Fruit fly (Drosophila melanogaster): ENCODE results near the gene CG31140.

The CG31140 gene

DNA sequence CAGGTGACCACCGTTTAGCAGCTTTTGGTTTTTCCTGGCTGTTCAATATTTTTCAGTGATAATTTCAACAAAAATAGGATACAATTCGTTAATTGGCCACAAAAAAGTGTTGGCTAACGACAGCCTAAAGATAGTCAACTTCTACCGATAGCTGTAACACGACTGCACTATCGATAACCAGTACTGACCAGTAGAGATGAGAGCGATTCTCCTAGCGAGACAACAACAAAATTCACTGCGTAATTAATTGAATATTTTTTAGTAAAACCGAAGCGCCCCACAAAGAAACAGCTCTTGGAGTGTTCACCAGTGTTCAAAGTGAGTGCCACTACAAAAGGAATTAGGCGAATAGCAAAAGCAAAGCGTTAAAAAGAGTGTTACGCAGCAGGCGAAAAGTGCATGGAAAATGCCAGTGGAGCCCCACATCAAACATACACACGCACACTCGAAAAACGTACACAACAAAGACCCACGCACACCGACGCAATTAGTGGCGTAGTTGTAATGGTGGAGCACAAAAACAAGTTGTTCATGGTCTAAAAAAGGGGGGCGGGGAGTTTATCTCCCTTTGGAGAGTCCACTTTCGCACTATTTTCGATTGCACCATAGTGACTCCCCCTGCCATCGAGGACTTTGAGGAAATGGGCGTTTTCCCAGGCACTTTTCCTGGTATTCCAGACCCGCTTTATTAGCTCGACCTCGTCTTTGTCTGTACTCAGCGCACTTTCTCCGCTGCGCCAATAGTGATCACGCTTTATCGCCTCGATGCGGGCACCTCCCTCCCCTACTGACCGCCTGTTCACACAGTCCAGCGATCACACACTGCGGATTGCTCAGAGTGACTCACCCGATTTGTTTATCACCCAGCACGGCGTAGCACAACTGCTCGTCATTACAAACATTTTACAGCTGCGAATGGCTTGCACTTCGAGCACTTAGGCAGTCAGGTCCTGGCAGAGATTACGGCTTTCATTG lies 30.1 kb downstream of the CG31140 start, which contains the start of the genes Epp and Rab7 (continued):
- TF ChIP-seq CG42726 (GFP tag; IDR thresholded peaks at IDR 0.05; ENCODE audit: partially characterized antibody) (peak; percentile 93), bowl (GFP tag; IDR thresholded peaks at IDR 0.05) (no peak), CG9932 (GFP tag; IDR thresholded peaks at IDR 0.05) (peak; percentile 84), fru (optimal IDR thresholded peaks at IDR 0.05) (no peak), CG34224 (GFP tag; IDR thresholded peaks at IDR 0.05; ENCODE audit: partially characterized antibody) (peak; percentile 92), abd-A (tag; optimal IDR thresholded peaks at IDR 0.05) (no peak), nom (GFP tag; optimal IDR thresholded peaks at IDR 0.05) (peak; percentile 90), Asciz (GFP tag; optimal IDR thresholded peaks at IDR 0.05) (no peak), ind (GFP tag; optimal IDR thresholded peaks at IDR 0.05) (peak; percentile 8), Sox102F (GFP tag; optimal IDR thresholded peaks at IDR 0.05) (no peak), CG12942 (GFP tag; optimal IDR thresholded peaks at IDR 0.05) (peak; percentile 41), CG2129 (GFP tag; IDR thresholded peaks at IDR 0.05; ENCODE audit: partially characterized antibody) (peak; percentile 64), CG17359 (tag; optimal IDR thresholded peaks at IDR 0.05) (no peak), CG15601 (tag; optimal IDR thresholded peaks at IDR 0.05) (peak; percentile 28), H2.0 (GFP tag; IDR thresholded peaks at IDR 0.05) (no peak), bsh (GFP tag; optimal IDR thresholded peaks at IDR 0.05) (peak in 1 of 2 experiments; percentile 24), danr (GFP tag; IDR thresholded peaks at IDR 0.05) (no peak), Atf-2 (GFP tag; optimal IDR thresholded peaks at IDR 0.05) (no peak), CG32772 (GFP tag; IDR thresholded peaks at IDR 0.05) (no peak), btn (GFP tag; optimal IDR thresholded peaks at IDR 0.05) (no peak), CG9215 (GFP tag; IDR thresholded peaks at IDR 0.05) (no peak), Hr78 (GFP tag; optimal IDR thresholded peaks at IDR 0.05) (no peak), lilli (GFP tag; optimal IDR thresholded peaks at IDR 0.05) (peak; percentile 67), E2f1 (GFP tag; IDR thresholded peaks at IDR 0.05) (no peak), CG31224 (GFP tag; IDR thresholded peaks at IDR 0.05) (peak; percentile 52), row (GFP tag; IDR thresholded peaks at IDR 0.05) (peak; percentile 25; the same call in 2 of the 3 replicates), tin (GFP tag; optimal IDR thresholded peaks at IDR 0.05) (peak; percentile 10), klu (GFP tag; IDR thresholded peaks at IDR 0.05) (no peak), az2 (GFP tag; optimal IDR thresholded peaks at IDR 0.05) (no peak), sr (GFP tag; IDR thresholded peaks at IDR 0.05) (0 out of 3 replicates have a peak, but pooled peaks have one; percentile 3), sqz (GFP tag; optimal IDR thresholded peaks at IDR 0.05) (no peak), CG14710 (tag; optimal IDR thresholded peaks at IDR 0.05) (peak; percentile 70), wek (GFP tag; optimal IDR thresholded peaks at IDR 0.05) (no peak), CG18619 (GFP tag; optimal IDR thresholded peaks at IDR 0.05) (no peak), CG32767 (GFP tag; IDR thresholded peaks at IDR 0.05) (no peak), CG11456 (GFP tag; IDR thresholded peaks at IDR 0.05) (0 out of 3 replicates have a peak, but pooled peaks have one; percentile 44), CG16813 (GFP tag; IDR thresholded peaks at IDR 0.05; ENCODE audit: partially characterized antibody) (peak; percentile 90), Max (GFP tag; optimal IDR thresholded peaks at IDR 0.05) (peak; percentile 1), nerfin-1 (tag; optimal IDR thresholded peaks at IDR 0.05) (peak; percentile 88), CG7963 (GFP tag; IDR thresholded peaks at IDR 0.05; ENCODE audit: partially characterized antibody) (peak; percentile 87), ems (GFP tag; optimal IDR thresholded peaks at IDR 0.05) (peak; percentile 68), CG4360 (GFP tag; IDR thresholded peaks at IDR 0.05) (peak; percentile 82), CG11247 (GFP tag; IDR thresholded peaks at IDR 0.05) (0 out of 2 replicates have a peak, but pooled peaks have one; percentile 41), CG17385 (GFP tag; optimal IDR thresholded peaks at IDR 0.05) (peak; percentile 43), CG1647 (GFP tag; optimal IDR thresholded peaks at IDR 0.05) (peak; percentile 24), CG18262 (tag; optimal IDR thresholded peaks at IDR 0.05) (peak; percentile 15), sna (GFP tag; IDR thresholded peaks at IDR 0.05; ENCODE audit: partially characterized antibody) (peak; percentile 80), Taf1 (GFP tag; IDR thresholded peaks at IDR 0.05) (no peak)

Measured in whole organism, embryonic.